Fruit fly (Drosophila melanogaster) whole organism, embryonic: ENCODE results near the gene CG32425.

Experiments used
- Abd-B ChIP-seq: fragments of 200-800 bp; sonication (Bioruptor generic); optimal IDR thresholded peaks from 2 replicates; lab custom pipeline; 2018; ENCODE audit warnings: missing biosample characterization, mild to moderate bottlenecking, missing genetic modification characterization, moderate library complexity
- CG11504 ChIP-seq: fragments of 200-800 bp; sonication (Bioruptor generic); optimal IDR thresholded peaks from 3 replicates; lab custom pipeline; 2019; ENCODE audit warnings: missing biosample characterization, mild to moderate bottlenecking, missing genetic modification characterization, moderate library complexity
- CG15269 ChIP-seq: fragments of 200-800 bp; sonication (Bioruptor generic); optimal IDR thresholded peaks from 2 replicates; lab custom pipeline; 2018; ENCODE audit warnings: missing biosample characterization, mild to moderate bottlenecking, missing genetic modification characterization, moderate library complexity
- CG1602 ChIP-seq: fragments of 200-800 bp; sonication (Bioruptor generic); optimal IDR thresholded peaks from 3 replicates; lab custom pipeline; 2016; ENCODE audit warnings: missing biosample characterization, missing genetic modification characterization
- CG17328 ChIP-seq: fragments of 200-800 bp; sonication (Bioruptor generic); IDR thresholded peaks from 2 replicates; pipeline ENCODE4 v1.3.6; 2022; ENCODE audit warnings: missing biosample characterization, missing genetic modification characterization
- CG18262 ChIP-seq: fragments of 200-800 bp; optimal IDR thresholded peaks from 3 replicates; lab custom pipeline; 2019; ENCODE audit warnings: missing biosample characterization, mild to moderate bottlenecking, missing genetic modification characterization, moderate library complexity
- CG2712 ChIP-seq: fragments of 200-800 bp; optimal IDR thresholded peaks from 3 replicates; lab custom pipeline; 2019; ENCODE audit warnings: missing biosample characterization, mild to moderate bottlenecking, missing genetic modification characterization, moderate library complexity
- CG31365 ChIP-seq: fragments of 200-800 bp; sonication (Bioruptor generic); optimal IDR thresholded peaks from 2 replicates; lab custom pipeline; 2018; ENCODE audit warnings: missing biosample characterization, mild to moderate bottlenecking, missing genetic modification characterization
- CG31441 ChIP-seq: fragments of 200-800 bp; sonication (Bioruptor generic); IDR thresholded peaks from 2 replicates; pipeline ENCODE4 v1.3.6; 2022; ENCODE audit warnings: missing biosample characterization, missing genetic modification characterization
- CG32767 ChIP-seq: fragments of 200-800 bp; sonication (Bioruptor generic); IDR thresholded peaks from 2 replicates; pipeline ENCODE4 v1.3.6; 2022; ENCODE audit warnings: missing biosample characterization, missing genetic modification characterization
- CG4328 ChIP-seq: fragments of 200-800 bp; sonication (Bioruptor generic); optimal IDR thresholded peaks from 3 replicates; lab custom pipeline; 2017; ENCODE audit warnings: missing biosample characterization, missing genetic modification reagents, missing genetic modification characterization
- CG4360 ChIP-seq: fragments of 200-800 bp; sonication (Bioruptor generic); IDR thresholded peaks from 2 replicates; pipeline ENCODE4 v1.3.6; 2022; ENCODE audit warnings: missing biosample characterization, missing genetic modification characterization
- CG5953 ChIP-seq: fragments of 200-800 bp; sonication (Bioruptor generic); IDR thresholded peaks from 2 replicates; pipeline ENCODE4 v1.3.6; 2022; ENCODE audit warnings: missing biosample characterization, missing genetic modification characterization
- CG6791 ChIP-seq: fragments of 200-800 bp; sonication (Bioruptor generic); IDR thresholded peaks from 3 replicates; pipeline ENCODE4 v1.3.6; 2022; ENCODE audit warnings: missing biosample characterization, missing genetic modification characterization; ENCODE audit not compliant: partially characterized antibody
- CG6854 ChIP-seq: fragments of 200-800 bp; sonication (Bioruptor generic); optimal IDR thresholded peaks from 3 replicates; lab custom pipeline; 2017; ENCODE audit warnings: missing biosample characterization, mild to moderate bottlenecking, missing genetic modification characterization
- CG7556 ChIP-seq: fragments of 200-800 bp; sonication (Bioruptor generic); optimal IDR thresholded peaks from 2 replicates; lab custom pipeline; 2017; ENCODE audit warnings: missing biosample characterization, mild to moderate bottlenecking, missing genetic modification characterization
- CG7786 ChIP-seq: fragments of 200-800 bp; sonication (Bioruptor generic); optimal IDR thresholded peaks from 2 replicates; lab custom pipeline; 2016; ENCODE audit warnings: missing biosample characterization, missing genetic modification characterization
- CG8089 ChIP-seq: fragments of 200-800 bp; sonication (Bioruptor generic); optimal IDR thresholded peaks from 3 replicates; lab custom pipeline; 2016; ENCODE audit warnings: missing biosample characterization, missing genetic modification characterization
- CG8765 ChIP-seq: fragments of 200-800 bp; sonication (Bioruptor generic); IDR thresholded peaks from 2 replicates; pipeline ENCODE4 v1.3.6; 2022; ENCODE audit warnings: missing biosample characterization, missing genetic modification characterization
- CTCF ChIP-seq: fragments of 200-800 bp; sonication (Bioruptor generic); optimal IDR thresholded peaks from 2 replicates; lab custom pipeline; 2017; ENCODE audit warnings: missing biosample characterization, mild to moderate bottlenecking, missing genetic modification characterization, moderate library complexity
- Dip2 ChIP-seq: fragments of 200-800 bp; sonication (Bioruptor generic); IDR thresholded peaks from 2 replicates; pipeline ENCODE4 v1.3.6; 2022; ENCODE audit warnings: missing biosample characterization, missing genetic modification characterization
- MBD-R2 ChIP-seq: fragments of 200-800 bp; sonication (Bioruptor generic); IDR thresholded peaks from 2 replicates; pipeline ENCODE4 v1.3.6; 2022; ENCODE audit warnings: missing biosample characterization, missing genetic modification characterization
- Max ChIP-seq: fragments of 200-800 bp; sonication (Bioruptor generic); optimal IDR thresholded peaks from 2 replicates; lab custom pipeline; 2016; ENCODE audit warnings: missing biosample characterization, mild to moderate bottlenecking, missing genetic modification characterization
- Mes4 ChIP-seq: fragments of 200-800 bp; sonication (Bioruptor generic); optimal IDR thresholded peaks from 2 replicates; lab custom pipeline; 2016; ENCODE audit warnings: missing biosample characterization, missing genetic modification characterization
- Myb ChIP-seq: fragments of 200-800 bp; sonication (Bioruptor generic); optimal IDR thresholded peaks from 2 replicates; lab custom pipeline; 2016; ENCODE audit warnings: missing biosample characterization, missing genetic modification characterization
- Opbp ChIP-seq: fragments of 200-800 bp; sonication (Bioruptor generic); IDR thresholded peaks from 3 replicates; pipeline ENCODE4 v1.3.6; 2022; ENCODE audit warnings: missing biosample characterization, missing genetic modification characterization; ENCODE audit not compliant: partially characterized antibody
- Side ChIP-seq: fragments of 200-800 bp; sonication (Bioruptor generic); optimal IDR thresholded peaks from 2 replicates; lab custom pipeline; 2016; ENCODE audit warnings: missing biosample characterization, missing genetic modification characterization
- Usf ChIP-seq: fragments of 200-800 bp; sonication (Bioruptor generic); optimal IDR thresholded peaks from 2 replicates; lab custom pipeline; 2017; ENCODE audit warnings: missing genotype, missing biosample characterization, missing genetic modification characterization
- Vsx1 ChIP-seq: fragments of 200-800 bp; sonication (Bioruptor generic); optimal IDR thresholded peaks from 2 replicates; lab custom pipeline; 2017; ENCODE audit warnings: missing biosample characterization, mild to moderate bottlenecking, missing genetic modification characterization, missing genetic modification reagents
- bab2 ChIP-seq: fragments of 200-800 bp; sonication (Bioruptor generic); optimal IDR thresholded peaks from 2 replicates; lab custom pipeline; 2016; ENCODE audit warnings: missing biosample characterization, missing genetic modification characterization
- bsh ChIP-seq, 2 experiments: fragments of 200-800 bp; sonication (Bioruptor generic); optimal IDR thresholded peaks; 2 replicates each; lab custom pipeline; 2017 to 2018; ENCODE audit warnings: mild to moderate bottlenecking in 2 of 2, missing biosample characterization in 2 of 2, missing genetic modification characterization in 2 of 2, moderate library complexity in 1 of 2
- dimm ChIP-seq: fragments of 200-800 bp; sonication (Bioruptor generic); IDR thresholded peaks from 2 replicates; pipeline ENCODE4 v1.3.6; 2022; ENCODE audit warnings: missing biosample characterization, missing genetic modification characterization
- esg ChIP-seq: fragments of 200-800 bp; sonication (Bioruptor generic); conservative IDR thresholded peaks from 2 replicates; pipeline ENCODE4 v1.3.6; 2022; ENCODE audit warnings: missing biosample characterization, missing genetic modification characterization
- fd3F ChIP-seq: fragments of 200-800 bp; sonication (Bioruptor generic); optimal IDR thresholded peaks from 2 replicates; lab custom pipeline; 2018; ENCODE audit warnings: missing biosample characterization, mild to moderate bottlenecking, missing genetic modification characterization, moderate library complexity
- gem ChIP-seq: fragments of 200-800 bp; sonication (Bioruptor generic); optimal IDR thresholded peaks from 2 replicates; lab custom pipeline; 2019; ENCODE audit warnings: missing biosample characterization, mild to moderate bottlenecking, missing genetic modification characterization, moderate library complexity
- grn ChIP-seq: fragments of 200-800 bp; sonication (Bioruptor generic); optimal IDR thresholded peaks from 3 replicates; lab custom pipeline; 2017; ENCODE audit warnings: missing biosample characterization, missing genetic modification characterization
- hth ChIP-seq: fragments of >200 bp; optimal IDR thresholded peaks from 2 replicates; lab custom pipeline; 2017; ENCODE audit warnings: inconsistent platforms
- luna ChIP-seq: fragments of 200-800 bp; sonication (Bioruptor generic); optimal IDR thresholded peaks from 2 replicates; lab custom pipeline; 2016; ENCODE audit warnings: missing biosample characterization, missing genetic modification characterization
- nerfin-2 ChIP-seq: fragments of 200-800 bp; sonication (Bioruptor generic); IDR thresholded peaks from 2 replicates; pipeline ENCODE4 v1.3.6; 2022; ENCODE audit warnings: missing biosample characterization, missing genetic modification characterization; ENCODE audit not compliant: partially characterized antibody
- oc ChIP-seq: fragments of 200-800 bp; sonication (Bioruptor generic); optimal IDR thresholded peaks from 2 replicates; lab custom pipeline; 2018; ENCODE audit warnings: missing biosample characterization, mild to moderate bottlenecking, missing genetic modification characterization, moderate library complexity
- odd ChIP-seq: fragments of 200-800 bp; sonication (Bioruptor generic); optimal IDR thresholded peaks from 2 replicates; lab custom pipeline; 2017; ENCODE audit warnings: missing biosample characterization, mild to moderate bottlenecking, missing genetic modification characterization
- pfk ChIP-seq: fragments of 200-800 bp; sonication (Bioruptor generic); optimal IDR thresholded peaks from 2 replicates; lab custom pipeline; 2018; ENCODE audit warnings: missing biosample characterization, mild to moderate bottlenecking, missing genetic modification characterization, moderate library complexity
- phol ChIP-seq: fragments of 200-800 bp; sonication (Bioruptor generic); optimal IDR thresholded peaks from 3 replicates; lab custom pipeline; 2018; ENCODE audit warnings: missing biosample characterization, mild to moderate bottlenecking, missing genetic modification characterization, moderate library complexity
- ranshi ChIP-seq: fragments of 200-800 bp; sonication (Bioruptor generic); IDR thresholded peaks from 2 replicates; pipeline ENCODE4 v1.3.6; 2022; ENCODE audit warnings: missing biosample characterization, missing genetic modification characterization
- scrt ChIP-seq: fragments of 200-800 bp; sonication (Bioruptor generic); optimal IDR thresholded peaks from 2 replicates; lab custom pipeline; 2018; ENCODE audit warnings: missing biosample characterization, mild to moderate bottlenecking, missing genetic modification characterization, moderate library complexity
- sd ChIP-seq: fragments of 200-800 bp; sonication (Bioruptor generic); optimal IDR thresholded peaks from 3 replicates; lab custom pipeline; 2018; ENCODE audit warnings: missing biosample characterization, mild to moderate bottlenecking, missing genetic modification characterization, moderate library complexity
- tll ChIP-seq, 2 experiments: fragments of 200-800 bp in 1 of 2; fragments of >200 bp in 1 of 2; sonication (Bioruptor generic) in 1 of 2; optimal IDR thresholded peaks; 2 replicates each; lab custom pipeline; 2017 to 2019; ENCODE audit warnings: missing biosample characterization in 2 of 2, missing genetic modification characterization in 2 of 2, mild to moderate bottlenecking in 1 of 2, moderate library complexity in 1 of 2

The CG32425 gene

dm6 chr3L:20540975-20541951 is 44.1 kb downstream of the CG32425 start (continued):
- TF ChIP-seq CG32767 (GFP tag; lab: Robert Waterston, UW) (no peak), CG31441 (GFP tag; lab: Robert Waterston, UW) (0 out of 2 replicates have a peak, but pooled peaks have one; percentile 26), tll (GFP tag; optimal IDR thresholded peaks at IDR 0.05; lab: Kevin White, UChicago) (no peak), CG7556 (GFP tag; lab: Kevin White, UChicago) (no peak), fd3F (no peak), phol (tag; lab: Kevin White, UChicago) (peak; percentile 4), Usf (no peak), pfk (GFP tag; lab: Kevin White, UChicago) (no peak), CTCF (GFP tag; lab: Kevin White, UChicago) (peak; percentile 67), CG4360 (GFP tag; lab: Robert Waterston, UW) (no peak), CG31365 (tag; lab: Kevin White, UChicago) (no peak), CG5953 (GFP tag; lab: Robert Waterston, UW) (no peak), CG11504 (tag; lab: Kevin White, UChicago) (peak; percentile 14), bsh (GFP tag; optimal IDR thresholded peaks at IDR 0.05; lab: Kevin White, UChicago) (no peak), oc (tag; lab: Kevin White, UChicago) (no peak), MBD-R2 (GFP tag; lab: Robert Waterston, UW) (0 out of 2 replicates have a peak, but pooled peaks have one; percentile 2), CG2712 (tag; lab: Kevin White, UChicago) (peak; percentile 24), Mes4 (GFP tag; lab: Kevin White, UChicago) (no peak), CG6854 (no peak)

- TF ChIP-seq CG6791 (GFP tag; lab: Robert Waterston, UW) (no peak), esg (no peak), Myb (GFP tag; lab: Kevin White, UChicago) (no peak), ranshi (GFP tag; lab: Robert Waterston, UW) (no peak), Dip2 (GFP tag; lab: Robert Waterston, UW) (no peak), CG1602 (no peak), nerfin-2 (GFP tag; lab: Robert Waterston, UW) (no peak), luna (no peak), scrt (no peak), odd (GFP tag; lab: Kevin White, UChicago) (no peak), fd3F (no peak), Max (no peak), CG5953 (GFP tag; lab: Robert Waterston, UW) (no peak), CG8089 (no peak), CG4328 (GFP tag; lab: Kevin White, UChicago) (no peak), bab2 (GFP tag; lab: Kevin White, UChicago) (no peak), dimm (GFP tag; lab: Robert Waterston, UW) (no peak), Side (no peak), gem (tag; lab: Kevin White, UChicago) (no peak), Opbp (no peak), hth (lab: Kevin White, UChicago) (no peak), grn (GFP tag; lab: Kevin White, UChicago) (peak; percentile 61), oc (tag; lab: Kevin White, UChicago) (peak; percentile 33), Vsx1 (peak; percentile 43), CG8765 (no peak), CG17328 (GFP tag; lab: Robert Waterston, UW) (no peak), Abd-B (GFP tag; lab: Kevin White, UChicago) (no peak), sd (tag; lab: Kevin White, UChicago) (peak; percentile 51), CG7786 (GFP tag; lab: Kevin White, UChicago) (no peak), CG15269 (peak; percentile 2), CG18262 (tag; lab: Kevin White, UChicago) (no peak)
Observed at dm6 chr3L:20548201-20548854, 51.2 kb downstream of the CG32425 start.
